Worm (Caenorhabditis elegans) whole organism, L3 larva: ENCODE measurements around the gene wrk-1.

Experiments used
- ama-1 ChIP-seq: fragments of 150-350 bp; optimal IDR thresholded peaks from 2 replicates; lab custom pipeline; 2018
- ceh-82 ChIP-seq: fragments of 150-350 bp; optimal IDR thresholded peaks from 2 replicates; lab custom pipeline; 2014; ENCODE audit warnings: missing biosample characterization, missing genetic modification characterization
- elt-2 ChIP-seq: sonication (generic microtip); optimal IDR thresholded peaks from 2 replicates; lab custom pipeline; 2016; ENCODE audit warnings: missing genetic modification reagents, mild to moderate bottlenecking, missing genetic modification characterization, missing compliant biosample characterization
- fkh-10 ChIP-seq: sonication (generic microtip); optimal IDR thresholded peaks from 2 replicates; lab custom pipeline; 2017; ENCODE audit warnings: missing biosample characterization, missing genetic modification reagents, missing genetic modification characterization
- jun-1 ChIP-seq: fragments of 150-350 bp; optimal IDR thresholded peaks from 2 replicates; lab custom pipeline; 2014; ENCODE audit warnings: missing biosample characterization, missing genetic modification reagents, missing genetic modification characterization
- lin-15B ChIP-seq: fragments of 150-350 bp; optimal IDR thresholded peaks from 2 replicates; lab custom pipeline; 2014; ENCODE audit warnings: missing biosample characterization, missing genetic modification characterization
- nhr-11 ChIP-seq: fragments of 150-350 bp; optimal IDR thresholded peaks from 2 replicates; lab custom pipeline; 2014; ENCODE audit warnings: missing biosample characterization, missing genetic modification characterization
- nhr-237 ChIP-seq: fragments of 150-350 bp; optimal IDR thresholded peaks from 2 replicates; lab custom pipeline; 2014; ENCODE audit warnings: missing biosample characterization, missing genetic modification characterization
- nhr-76 ChIP-seq: fragments of 150-350 bp; sonication (generic microtip); optimal IDR thresholded peaks from 5 replicates; lab custom pipeline; 2014; ENCODE audit warnings: missing biosample characterization, missing genetic modification characterization
- pha-4 ChIP-seq: fragments of 150-350 bp; optimal IDR thresholded peaks from 2 replicates; lab custom pipeline; 2014; ENCODE audit warnings: missing biosample characterization, missing genetic modification reagents, missing genetic modification characterization
- unc-62 ChIP-seq: fragments of 150-350 bp; sonication (generic microtip); optimal IDR thresholded peaks from 4 replicates; lab custom pipeline; 2014; ENCODE audit warnings: missing biosample characterization, missing genetic modification reagents, missing genetic modification characterization
- zag-1 ChIP-seq: fragments of 150-350 bp; optimal IDR thresholded peaks from 2 replicates; lab custom pipeline; 2014; ENCODE audit warnings: missing biosample characterization, missing genetic modification characterization
- ztf-11 ChIP-seq: fragments of 150-350 bp; optimal IDR thresholded peaks from 2 replicates; lab custom pipeline; 2014; ENCODE audit warnings: missing biosample characterization, missing genetic modification characterization
- ztf-4 ChIP-seq: fragments of 150-350 bp; optimal IDR thresholded peaks from 2 replicates; lab custom pipeline; 2014; ENCODE audit warnings: missing biosample characterization, missing genetic modification characterization

DNA sequence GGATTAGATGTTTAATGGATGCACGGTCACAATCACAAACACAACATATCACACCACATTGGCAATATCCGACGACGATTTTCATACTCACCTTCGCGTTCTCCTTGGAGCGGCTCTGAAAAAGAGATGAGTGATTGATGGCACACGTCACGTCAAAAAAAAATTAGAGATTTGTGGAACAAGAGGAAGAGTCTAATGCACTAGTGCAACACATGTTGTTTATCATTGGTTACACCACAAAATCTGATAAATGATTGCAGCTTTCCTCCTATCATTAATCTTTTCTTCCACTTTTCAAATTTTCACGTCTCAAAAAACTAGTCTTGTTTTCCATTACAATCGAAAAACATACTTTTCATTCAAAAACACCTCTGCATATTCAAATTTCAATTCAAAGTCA lies 1.9 kb downstream of the wrk-1 start:
- no peak for TF ChIP-seq nhr-76 (tag; lab: Kevin White, UChicago)
- TF ChIP-seq ztf-4 (tag; lab: Kevin White, UChicago): no peak
- no peak for TF ChIP-seq nhr-237
- TF ChIP-seq ztf-11: no peak
- no peak for TF ChIP-seq ama-1 (lab: Kevin White, UChicago)
- no peak for TF ChIP-seq unc-62 (GFP tag; lab: Kevin White, UChicago)
- TF ChIP-seq pha-4 (tag; lab: Kevin White, UChicago): no peak
- no peak for TF ChIP-seq ceh-82 (tag; lab: Kevin White, UChicago)
- TF ChIP-seq nhr-11 (tag; lab: Kevin White, UChicago): no peak
- no peak for TF ChIP-seq jun-1 (tag; lab: Kevin White, UChicago)
- TF ChIP-seq lin-15B (tag; lab: Kevin White, UChicago): no peak
- TF ChIP-seq fkh-10 (GFP tag; lab: Kevin White, UChicago): no peak
- no peak for TF ChIP-seq elt-2 (tag; lab: Kevin White, UChicago)
- TF ChIP-seq zag-1 (tag; lab: Kevin White, UChicago): no peak
